Worm (Caenorhabditis elegans): ENCODE measurements around the gene mcm-6.

Gene mcm-6

DNA sequence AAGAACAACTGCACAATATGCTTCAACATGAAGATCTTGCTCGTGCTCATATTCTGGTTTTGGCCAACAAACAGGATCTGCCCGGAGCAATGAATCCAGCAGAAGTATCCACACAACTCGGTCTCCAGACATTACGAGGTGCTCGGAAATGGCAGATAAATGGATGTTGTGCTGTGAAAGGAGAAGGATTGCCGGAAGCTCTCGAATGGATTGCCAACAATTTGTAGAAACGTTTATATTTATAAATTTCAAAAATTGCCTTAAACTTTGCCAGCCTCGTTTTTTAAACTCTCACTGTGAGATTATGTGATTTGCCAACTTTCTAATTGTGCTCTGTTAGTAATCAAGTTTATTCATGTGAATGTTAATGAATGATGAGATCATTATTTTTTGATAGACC lies 29.6 kb downstream of the mcm-6 start:
- TF ChIP-seq pha-4 (tag; optimal IDR thresholded peaks at IDR 0.05) (no peak), ceh-43 (GFP tag; optimal IDR thresholded peaks at IDR 0.05) (no peak), zip-8 (tag; optimal IDR thresholded peaks at IDR 0.05) (no peak), ztf-11 (tag; optimal IDR thresholded peaks at IDR 0.05) (no peak), nhr-28 (tag; optimal IDR thresholded peaks at IDR 0.05) (no peak), snpc-4 (tag; optimal IDR thresholded peaks at IDR 0.05) (no peak)

ce11 chrIII:9824330-9824934 lies 30.3 kb downstream of the mcm-6 start, which contains the start of gene lin-52:
TSS of gene lin-52 (minus strand) at chrIII:9824750.
- TF ChIP-seq cnd-1 (tag; optimal IDR thresholded peaks at IDR 0.05): no peak
- TF ChIP-seq mls-2 (tag; optimal IDR thresholded peaks at IDR 0.05): no peak

DNA sequence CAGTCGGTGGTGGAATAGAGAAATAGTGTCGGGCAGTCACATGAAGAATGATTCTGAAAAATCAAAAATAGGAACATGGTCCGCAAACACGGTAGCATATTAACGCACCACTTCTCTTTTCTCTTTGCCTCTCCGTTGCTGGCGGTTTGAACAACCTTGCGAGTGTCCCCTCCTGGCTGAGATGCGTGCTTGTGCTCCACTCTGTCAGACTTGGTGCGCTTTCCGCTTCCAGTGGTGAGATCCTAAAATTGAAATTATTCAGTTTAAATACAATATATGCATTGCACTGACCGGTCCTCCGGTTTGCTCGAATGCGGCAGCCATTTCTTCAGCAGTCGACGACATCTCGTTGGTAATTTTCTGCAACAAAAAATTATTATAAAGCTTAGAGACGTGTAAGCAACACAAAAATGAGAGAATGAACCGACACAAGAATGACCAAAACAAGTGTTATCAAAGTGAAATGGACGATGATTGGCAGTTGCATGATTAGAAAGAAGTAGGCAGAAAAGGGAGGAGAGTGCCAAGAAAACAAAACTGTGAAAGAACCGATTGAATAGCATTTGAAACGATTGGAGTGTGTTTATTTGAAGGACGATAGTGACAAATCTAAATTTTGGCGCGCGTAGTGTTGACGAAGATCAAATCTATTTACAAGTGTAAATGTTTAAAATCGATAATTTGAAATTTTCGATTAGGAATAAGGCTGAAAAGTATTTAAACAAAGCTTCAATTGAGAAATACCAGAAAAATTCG lies 31.1 kb downstream of the mcm-6 start, which contains the start of gene ZK632.9:
TSS of gene ZK632.9 (minus strand) at position 360 of the 756 bp plus-strand sequence.
- TF ChIP-seq lin-13 (tag; optimal IDR thresholded peaks at IDR 0.05) (no peak), zip-8 (tag; optimal IDR thresholded peaks at IDR 0.05) (no peak), unc-120 (tag; optimal IDR thresholded peaks at IDR 0.05; ENCODE audit: poor library complexity, severe bottlenecking) (no peak), nhr-76 (tag; optimal IDR thresholded peaks at IDR 0.05) (no peak)

ce11 chrIII:9826005-9826404 lies 31.8 kb downstream of the mcm-6 start:
- TF ChIP-seq nhr-28 (tag; optimal IDR thresholded peaks at IDR 0.05) (no peak), unc-120 (tag; optimal IDR thresholded peaks at IDR 0.05; ENCODE audit: poor library complexity, severe bottlenecking) (no peak), mep-1 (tag; optimal IDR thresholded peaks at IDR 0.05) (peak; percentile 3), lin-32 (GFP tag; optimal IDR thresholded peaks at IDR 0.05) (no peak)

DNA sequence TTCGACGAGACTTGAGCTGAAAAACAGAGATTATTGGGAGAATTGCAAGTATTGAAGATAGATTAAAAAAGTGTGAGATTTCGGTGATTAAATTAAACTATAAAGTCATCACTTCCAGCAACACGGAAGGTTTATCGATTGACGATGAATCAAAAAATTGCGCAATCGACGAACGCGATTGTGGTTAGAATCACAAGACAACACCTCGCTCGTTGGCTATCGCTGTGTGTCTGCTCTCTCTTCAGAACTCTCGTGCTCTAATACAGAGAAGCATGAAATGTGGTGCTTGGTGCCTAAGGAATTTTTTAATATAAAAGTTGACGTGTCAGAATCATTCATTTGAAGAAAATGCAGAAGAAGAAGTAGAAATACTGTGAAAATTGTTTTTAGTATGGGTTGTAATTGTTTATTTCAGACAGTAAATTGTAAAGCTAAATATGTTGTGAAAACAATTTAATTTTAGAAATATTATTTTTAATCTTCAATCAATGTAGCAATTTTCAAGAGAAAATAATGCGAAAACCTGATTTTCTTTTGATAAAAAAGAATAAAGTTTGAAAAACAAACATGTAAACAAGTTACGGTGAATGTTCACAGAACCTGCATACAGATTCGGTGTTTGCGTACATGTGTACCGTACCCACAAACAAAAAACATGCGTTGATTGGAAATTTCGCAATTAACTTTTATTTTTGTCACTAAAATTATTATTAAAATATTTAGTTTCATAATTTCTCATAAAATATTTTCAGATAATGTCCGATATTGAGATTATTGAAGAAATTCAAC lies 33.2 kb downstream of the mcm-6 start, which contains the start of the genes ZK632.10 and ZK632.11:
TSS of gene ZK632.10 (minus strand) at position 560 of the 789 bp plus-strand sequence.
TSS of gene ZK632.11 (plus strand) at position 753 of the 789 bp plus-strand sequence.
- TF ChIP-seq nhr-237 (tag; optimal IDR thresholded peaks at IDR 0.05) (peak; percentile 9), pha-4 (tag; optimal IDR thresholded peaks at IDR 0.05) (peak; percentile 76), unc-62 (GFP tag; optimal IDR thresholded peaks at IDR 0.05) (no peak), sem-2 (GFP tag; optimal IDR thresholded peaks at IDR 0.05) (no peak), ceh-39 (tag; optimal IDR thresholded peaks at IDR 0.05) (no peak), ces-1 (GFP tag; optimal IDR thresholded peaks at IDR 0.05) (peak; percentile 61), zip-8 (tag; optimal IDR thresholded peaks at IDR 0.05) (peak; percentile 38), mep-1 (tag; optimal IDR thresholded peaks at IDR 0.05) (peak; percentile 4), M03D4.4 (tag; optimal IDR thresholded peaks at IDR 0.05) (no peak), lsy-2 (tag; optimal IDR thresholded peaks at IDR 0.05) (peak; percentile 96), mab-5 (tag; optimal IDR thresholded peaks at IDR 0.05) (no peak)

- TF ChIP-seq ceh-43 (GFP tag; optimal IDR thresholded peaks at IDR 0.05) (no peak), bed-3 (GFP tag; optimal IDR thresholded peaks at IDR 0.05) (no peak)
These were observed 36.3 kb downstream of the mcm-6 start, which contains the start of gene ZK632.12 for ce11 chrIII:9830502-9830901. TSS of gene ZK632.12 (plus strand) at chrIII:9830802.

ce11 chrIII:9832569-9832968 lies 38.4 kb downstream of the mcm-6 start:
- TF ChIP-seq ceh-83 (GFP tag; optimal IDR thresholded peaks at IDR 0.05): no peak
- TF ChIP-seq nhr-237 (tag; optimal IDR thresholded peaks at IDR 0.05): no peak
- TF ChIP-seq elt-3 (tag; optimal IDR thresholded peaks at IDR 0.05): no peak
- TF ChIP-seq tbx-8 (GFP tag; optimal IDR thresholded peaks at IDR 0.05): no peak
- TF ChIP-seq lsy-2 (tag; optimal IDR thresholded peaks at IDR 0.05): no peak
- no peak for TF ChIP-seq mab-5 (tag; optimal IDR thresholded peaks at IDR 0.05)
- TF ChIP-seq ces-1 (GFP tag; optimal IDR thresholded peaks at IDR 0.05): no peak
- no peak for TF ChIP-seq M03D4.4 (tag; optimal IDR thresholded peaks at IDR 0.05)
- no peak for TF ChIP-seq mls-2 (tag; optimal IDR thresholded peaks at IDR 0.05)
- no peak for TF ChIP-seq sem-2 (GFP tag; optimal IDR thresholded peaks at IDR 0.05)
- TF ChIP-seq unc-62 (GFP tag; optimal IDR thresholded peaks at IDR 0.05): no peak
- TF ChIP-seq unc-120 (tag; optimal IDR thresholded peaks at IDR 0.05; ENCODE audit: poor library complexity, severe bottlenecking): no peak
- no peak for TF ChIP-seq blmp-1 (tag; optimal IDR thresholded peaks at IDR 0.05)
